Worm (Caenorhabditis elegans) whole organism, L4 larva: ENCODE measurements around the gene rga-9.

ENCODE experiments used
- F26F4.8 ChIP-seq: fragments of 200-800 bp; sonication (Bioruptor generic); conservative IDR thresholded peaks from 2 replicates; pipeline ENCODE4 v1.3.6; 2022; ENCODE audit warnings: missing genetic modification characterization, missing compliant biosample characterization
- F44E2.7 ChIP-seq: fragments of 200-800 bp; sonication (Bioruptor generic); IDR thresholded peaks from 2 replicates; pipeline ENCODE4 v2.1.2; 2022; ENCODE audit warnings: missing genetic modification characterization, missing compliant biosample characterization
- Y48G9A.11 ChIP-seq: fragments of 200-800 bp; sonication (Bioruptor generic); IDR thresholded peaks from 2 replicates; pipeline ENCODE4 v1.3.6; 2022; ENCODE audit warnings: missing genetic modification reagents, missing genetic modification characterization, missing compliant biosample characterization
- Y5F2A.4 ChIP-seq: fragments of 200-800 bp; sonication (Bioruptor generic); optimal IDR thresholded peaks from 2 replicates; lab custom pipeline; 2018; ENCODE audit warnings: mild to moderate bottlenecking, missing genetic modification characterization, missing compliant biosample characterization
- aha-1 ChIP-seq: fragments of 150-350 bp; peaks from one replicate; lab custom pipeline; 2014; ENCODE audit warnings: missing biosample characterization, missing genetic modification characterization
- ceh-82 ChIP-seq: sonication (generic microtip); optimal IDR thresholded peaks from 2 replicates; lab custom pipeline; 2017; ENCODE audit warnings: missing biosample characterization, missing genetic modification characterization
- daf-16 ChIP-seq, 3 experiments: sonication (generic microtip); optimal IDR thresholded peaks; 2 replicates each; lab custom pipeline; 2016 to 2017; ENCODE audit warnings: missing genetic modification characterization in 3 of 3, missing genetic modification reagents in 3 of 3, mild to moderate bottlenecking in 2 of 3, missing compliant biosample characterization in 2 of 3, missing biosample characterization in 1 of 3, moderate library complexity in 1 of 3
- daf-19 ChIP-seq: fragments of 200-800 bp; sonication (Bioruptor generic); conservative IDR thresholded peaks from 2 replicates; pipeline ENCODE4 v1.3.6; 2022; ENCODE audit warnings: missing genetic modification characterization, missing compliant biosample characterization
- dve-1 ChIP-seq: sonication (generic microtip); optimal IDR thresholded peaks from 2 replicates; lab custom pipeline; 2017; ENCODE audit warnings: antibody characterized with exemption, mild to moderate bottlenecking, missing genetic modification characterization, missing compliant biosample characterization; ENCODE audit not compliant: insufficient read depth
- egl-43 ChIP-seq: fragments of 200-800 bp; sonication (Bioruptor generic); IDR thresholded peaks from 2 replicates; pipeline ENCODE4 v1.3.6; 2022; ENCODE audit warnings: missing genetic modification reagents, missing genetic modification characterization, missing compliant biosample characterization
- fkh-10 ChIP-seq: fragments of 150-350 bp; optimal IDR thresholded peaks from 2 replicates; lab custom pipeline; 2014; ENCODE audit warnings: missing biosample characterization, missing genetic modification reagents, missing genetic modification characterization
- hlh-11 ChIP-seq: fragments of 200-800 bp; sonication (Bioruptor generic); optimal IDR thresholded peaks from 2 replicates; lab custom pipeline; 2018; ENCODE audit warnings: mild to moderate bottlenecking, missing genetic modification characterization, missing compliant biosample characterization
- hlh-30 ChIP-seq: sonication (generic microtip); optimal IDR thresholded peaks from 2 replicates; lab custom pipeline; 2017; ENCODE audit warnings: antibody characterized with exemption, mild to moderate bottlenecking, missing genetic modification characterization, missing compliant biosample characterization; ENCODE audit not compliant: insufficient read depth
- lim-7 ChIP-seq: fragments of 200-800 bp; sonication (Bioruptor generic); IDR thresholded peaks from 2 replicates; pipeline ENCODE4 v1.3.6; 2022; ENCODE audit warnings: missing genetic modification characterization, missing compliant biosample characterization
- lin-1 ChIP-seq: fragments of 200-800 bp; sonication (Bioruptor generic); IDR thresholded peaks from 2 replicates; pipeline ENCODE4 v1.3.6; 2022; ENCODE audit warnings: missing genetic modification reagents, missing genetic modification characterization, missing compliant biosample characterization
- lin-29 ChIP-seq: fragments of 200-800 bp; sonication (Bioruptor generic); IDR thresholded peaks from 2 replicates; pipeline ENCODE4 v1.3.6; 2022; ENCODE audit warnings: missing genetic modification reagents, missing genetic modification characterization, missing compliant biosample characterization
- lsy-2 ChIP-seq, 2 experiments: fragments of 150-350 bp in 1 of 2; sonication (generic microtip) in 1 of 2; optimal IDR thresholded peaks; 2 replicates each; lab custom pipeline; 2014 to 2017; ENCODE audit warnings: missing biosample characterization in 2 of 2, missing genetic modification characterization in 2 of 2
- mdl-1 ChIP-seq, 2 experiments: fragments of 150-350 bp in 1 of 2; sonication (generic microtip) in 1 of 2; optimal IDR thresholded peaks; 2 replicates each; lab custom pipeline; 2014 to 2017; ENCODE audit warnings: missing biosample characterization in 2 of 2, missing genetic modification characterization in 2 of 2
- mdt-29 ChIP-seq: fragments of 200-800 bp; sonication (Bioruptor generic); IDR thresholded peaks from 2 replicates; pipeline ENCODE4 v1.3.6; 2022; ENCODE audit warnings: missing genetic modification reagents, missing genetic modification characterization, missing compliant biosample characterization
- mep-1 ChIP-seq: fragments of 150-350 bp; sonication (generic microtip); optimal IDR thresholded peaks from 3 replicates; lab custom pipeline; 2014; ENCODE audit warnings: missing biosample characterization, missing genetic modification characterization
- mes-2 ChIP-seq: sonication (generic microtip); optimal IDR thresholded peaks from 2 replicates; lab custom pipeline; 2016; ENCODE audit warnings: missing genotype, mild to moderate bottlenecking, missing genetic modification characterization, missing compliant biosample characterization; ENCODE audit not compliant: poor library complexity, severe bottlenecking
- mxl-3 ChIP-seq: fragments of 200-800 bp; sonication (Bioruptor generic); optimal IDR thresholded peaks from 2 replicates; lab custom pipeline; 2018; ENCODE audit warnings: mild to moderate bottlenecking, missing genetic modification characterization, missing compliant biosample characterization
- nhr-102 ChIP-seq: sonication (generic microtip); optimal IDR thresholded peaks from 2 replicates; lab custom pipeline; 2016; ENCODE audit warnings: mild to moderate bottlenecking, missing genetic modification characterization, moderate library complexity, missing compliant biosample characterization
- nhr-41 ChIP-seq: fragments of 200-800 bp; sonication (Bioruptor generic); IDR thresholded peaks from 2 replicates; pipeline ENCODE4 v1.3.6; 2022; ENCODE audit warnings: missing genetic modification reagents, missing genetic modification characterization, missing compliant biosample characterization
- nhr-42 ChIP-seq: fragments of 200-800 bp; sonication (Bioruptor generic); IDR thresholded peaks from 2 replicates; pipeline ENCODE4 v1.3.6; 2022; ENCODE audit warnings: missing genetic modification characterization, missing compliant biosample characterization
- nhr-6 ChIP-seq: fragments of 150-350 bp; optimal IDR thresholded peaks from 2 replicates; lab custom pipeline; 2014; ENCODE audit warnings: missing biosample characterization, missing genetic modification characterization
- php-3 ChIP-seq: fragments of 200-800 bp; sonication (Bioruptor generic); IDR thresholded peaks from 2 replicates; pipeline ENCODE4 v1.3.6; 2022; ENCODE audit warnings: missing genetic modification reagents, missing genetic modification characterization, missing compliant biosample characterization
- set-16 ChIP-seq: fragments of 200-800 bp; sonication (Bioruptor generic); IDR thresholded peaks from 2 replicates; pipeline ENCODE4 v1.3.6; 2022; ENCODE audit warnings: missing genetic modification reagents, missing genetic modification characterization, missing compliant biosample characterization
- unc-130 ChIP-seq: sonication (generic microtip); optimal IDR thresholded peaks from 2 replicates; lab custom pipeline; 2016; ENCODE audit warnings: missing genetic modification reagents, missing genetic modification characterization, missing compliant biosample characterization
- unc-62 ChIP-seq, 3 experiments: fragments of 150-350 bp in 1 of 3; sonication (generic microtip); optimal IDR thresholded peaks in 2 of 3; peaks in 1 of 3; 1 replicate in 1 of 3; 2 replicates in 2 of 3; lab custom pipeline; 2014 to 2017; ENCODE audit warnings: missing biosample characterization in 3 of 3, missing genetic modification characterization in 3 of 3, missing genetic modification reagents in 3 of 3, missing genotype in 1 of 3
- vab-7 ChIP-seq: fragments of 200-800 bp; sonication (Bioruptor generic); IDR thresholded peaks from 2 replicates; pipeline ENCODE4 v1.3.6; 2022; ENCODE audit warnings: missing genetic modification reagents, missing genetic modification characterization, missing compliant biosample characterization
- zip-11 ChIP-seq: fragments of 200-800 bp; sonication (Bioruptor generic); IDR thresholded peaks from 2 replicates; pipeline ENCODE4 v1.3.6; 2022; ENCODE audit warnings: missing genetic modification characterization, missing compliant biosample characterization

The rga-9 gene

ce11 chrII:15263054-15263755 is 4.8 kb upstream of the rga-9 start (continued):
- no peak for TF ChIP-seq daf-16 (GFP tag; optimal IDR thresholded peaks at IDR 0.05; lab: Kevin White, UChicago)
- peak; percentile 88 for TF ChIP-seq daf-16 (tag; optimal IDR thresholded peaks at IDR 0.05; lab: Kevin White, UChicago)
- TF ChIP-seq unc-130 (GFP tag; lab: Kevin White, UChicago): no peak
- no peak for TF ChIP-seq zip-11
- TF ChIP-seq egl-43 (GFP tag; lab: Robert Waterston, UW): peak; percentile 73
- no peak for TF ChIP-seq Y48G9A.11 (GFP tag; lab: Robert Waterston, UW)
- peak; percentile 54 for TF ChIP-seq mes-2
- TF ChIP-seq nhr-102: peak; percentile 60
- TF ChIP-seq nhr-41 (GFP tag; lab: Robert Waterston, UW): 0 out of 2 replicates have a peak, but pooled peaks have one; percentile 31
- no peak for TF ChIP-seq F44E2.7
- no peak for TF ChIP-seq lim-7 (GFP tag; lab: Robert Waterston, UW)
- TF ChIP-seq mxl-3 (GFP tag; lab: Kevin White, UChicago): peak; percentile 89
- TF ChIP-seq php-3 (GFP tag; lab: Robert Waterston, UW): peak; percentile 68; the same call in 1 of the 2 replicates
- TF ChIP-seq ceh-82 (tag; lab: Kevin White, UChicago): no peak
- TF ChIP-seq daf-19 (GFP tag; lab: Robert Waterston, UW): no peak
- peak; percentile 70 for TF ChIP-seq nhr-6 (tag; lab: Kevin White, UChicago)
- TF ChIP-seq mdt-29: no peak
- no peak; the same call in 1 of the 2 replicates for TF ChIP-seq lin-1 (GFP tag; lab: Robert Waterston, UW)
- no peak for TF ChIP-seq Y5F2A.4 (GFP tag; lab: Kevin White, UChicago)

- TF ChIP-seq nhr-6 (tag; lab: Kevin White, UChicago) (peak; percentile 4), dve-1 (peak; percentile 2), set-16 (GFP tag; lab: Robert Waterston, UW) (peak; percentile 62), php-3 (GFP tag; lab: Robert Waterston, UW) (no peak), lin-29 (GFP tag; lab: Robert Waterston, UW) (no peak), egl-43 (GFP tag; lab: Robert Waterston, UW) (peak; percentile 37; the same call in 1 of the 2 replicates)
Observed at ce11 chrII:15264593-15264992, 3.4 kb upstream of the rga-9 start.

- TF ChIP-seq vab-7 (GFP tag; lab: Robert Waterston, UW) (no peak), aha-1 (tag; lab: Kevin White, UChicago) (peak; percentile 91)
Observed at ce11 chrII:15265469-15265868, 2.5 kb upstream of the rga-9 start.

- TF ChIP-seq unc-62 (GFP tag; optimal IDR thresholded peaks at IDR 0.05 in 1 of 2; lab: Kevin White, UChicago) (peak in 1 of 2 experiments; percentile 51), unc-62 (tag; optimal IDR thresholded peaks at IDR 0.05; lab: Kevin White, UChicago) (no peak), php-3 (GFP tag; lab: Robert Waterston, UW) (no peak), mep-1 (peak; percentile 21), F26F4.8 (no peak), lsy-2 (tag; optimal IDR thresholded peaks at IDR 0.05; lab: Kevin White, UChicago) (no peak), nhr-42 (GFP tag; lab: Robert Waterston, UW) (no peak), fkh-10 (GFP tag; lab: Kevin White, UChicago) (no peak), hlh-30 (peak; percentile 18), mdl-1 (tag; optimal IDR thresholded peaks at IDR 0.05; lab: Kevin White, UChicago) (peak in 1 of 2 experiments; percentile 51), hlh-11 (tag; lab: Kevin White, UChicago) (no peak), Y5F2A.4 (GFP tag; lab: Kevin White, UChicago) (no peak), Y48G9A.11 (GFP tag; lab: Robert Waterston, UW) (no peak), mes-2 (peak; percentile 11)
Observed at ce11 chrII:15265951-15266350, 2.1 kb upstream of the rga-9 start.
